Fruit fly (Drosophila melanogaster) S2 (cell line): ENCODE results near the gene moon.

ENCODE experiments used
- CG8478 ChIP-seq: fragments of >200 bp; optimal IDR thresholded peaks from 2 replicates; lab custom pipeline; 2018
- CTCF ChIP-seq, 2 experiments: fragments of >200 bp; optimal IDR thresholded peaks; 2 replicates each; lab custom pipeline; 2018

DNA sequence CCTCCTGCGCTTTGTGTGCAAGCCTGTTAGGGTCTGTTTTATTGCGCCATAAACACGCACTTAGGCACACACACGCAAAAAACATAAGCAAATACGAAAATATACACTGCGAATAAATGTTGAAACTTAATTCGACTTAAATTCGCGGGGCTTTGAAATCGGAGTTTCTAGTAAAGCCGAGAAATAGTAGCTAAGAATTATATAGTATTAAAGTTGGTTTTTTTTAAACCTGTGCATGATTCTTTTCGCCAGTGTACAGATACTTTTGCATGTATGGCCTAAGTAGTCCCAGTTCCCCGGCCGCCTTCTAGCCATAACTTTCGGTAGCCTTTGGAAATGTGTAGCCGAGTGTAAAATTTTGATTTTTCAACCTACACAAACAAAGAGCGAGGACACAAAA lies 11.8 kb upstream of the moon start:
- TF ChIP-seq CTCF (optimal IDR thresholded peaks at IDR 0.05; lab: Kevin White, UChicago) (no peak), CG8478 (lab: Kevin White, UChicago) (no peak)
